Worm (Caenorhabditis elegans) whole organism, mixed stage, embryonic: Measurements from ENCODE around the gene W05H5.1.

ENCODE experiments used
- M03D4.4 ChIP-seq: sonication (generic microtip); optimal IDR thresholded peaks from 2 replicates; lab custom pipeline; 2017; ENCODE audit warnings: mild to moderate bottlenecking, missing genetic modification characterization, missing compliant biosample characterization
- bed-3 ChIP-seq: fragments of 200-800 bp; sonication (Bioruptor generic); optimal IDR thresholded peaks from 3 replicates; lab custom pipeline; 2018; ENCODE audit warnings: mild to moderate bottlenecking, missing genetic modification characterization, moderate library complexity, missing compliant biosample characterization
- ceh-39 ChIP-seq: fragments of 150-350 bp; optimal IDR thresholded peaks from 2 replicates; lab custom pipeline; 2014; ENCODE audit warnings: missing biosample characterization, missing genetic modification characterization
- ceh-83 ChIP-seq: fragments of 200-800 bp; sonication (Bioruptor generic); optimal IDR thresholded peaks from 2 replicates; lab custom pipeline; 2018; ENCODE audit warnings: mild to moderate bottlenecking, missing genetic modification characterization, missing compliant biosample characterization
- ces-1 ChIP-seq: fragments of 150-350 bp; optimal IDR thresholded peaks from 2 replicates; lab custom pipeline; 2014; ENCODE audit warnings: missing biosample characterization, missing genetic modification reagents, missing genetic modification characterization
- drap-1 ChIP-seq: fragments of 200-800 bp; sonication (Bioruptor generic); optimal IDR thresholded peaks from 3 replicates; lab custom pipeline; 2018; ENCODE audit warnings: mild to moderate bottlenecking, missing genetic modification characterization, missing compliant biosample characterization
- elt-1 ChIP-seq: sonication (generic microtip); optimal IDR thresholded peaks from 2 replicates; lab custom pipeline; 2017; ENCODE audit warnings: missing genetic modification characterization, mild to moderate bottlenecking, missing compliant biosample characterization, antibody characterized with exemption, moderate library complexity, borderline replicate concordance; ENCODE audit not compliant: insufficient read depth
- flh-1 ChIP-seq: fragments of 200-800 bp; sonication (Bioruptor generic); optimal IDR thresholded peaks from 2 replicates; lab custom pipeline; 2018; ENCODE audit warnings: mild to moderate bottlenecking, missing genetic modification characterization, moderate library complexity, missing compliant biosample characterization
- lin-32 ChIP-seq: fragments of 200-800 bp; sonication (Bioruptor generic); optimal IDR thresholded peaks from 2 replicates; lab custom pipeline; 2018; ENCODE audit warnings: mild to moderate bottlenecking, missing genetic modification characterization, missing compliant biosample characterization
- lsy-2 ChIP-seq: fragments of 150-350 bp; optimal IDR thresholded peaks from 2 replicates; lab custom pipeline; 2014; ENCODE audit warnings: missing biosample characterization, missing genetic modification characterization
- nhr-2 ChIP-seq: fragments of 150-350 bp; optimal IDR thresholded peaks from 2 replicates; lab custom pipeline; 2014; ENCODE audit warnings: missing biosample characterization, missing genetic modification characterization
- nhr-237 ChIP-seq: fragments of 150-350 bp; optimal IDR thresholded peaks from 2 replicates; lab custom pipeline; 2014; ENCODE audit warnings: missing biosample characterization, missing genetic modification characterization
- nhr-28 ChIP-seq: fragments of 150-350 bp; optimal IDR thresholded peaks from 2 replicates; lab custom pipeline; 2014; ENCODE audit warnings: missing biosample characterization, missing genetic modification characterization
- nhr-76 ChIP-seq: sonication (generic microtip); optimal IDR thresholded peaks from 2 replicates; lab custom pipeline; 2017; ENCODE audit warnings: missing biosample characterization, missing genetic modification characterization
- sem-2 ChIP-seq: fragments of 200-800 bp; sonication (Bioruptor generic); optimal IDR thresholded peaks from 2 replicates; lab custom pipeline; 2018; ENCODE audit warnings: mild to moderate bottlenecking, missing genetic modification characterization, missing compliant biosample characterization
- snpc-4 ChIP-seq: fragments of 150-350 bp; optimal IDR thresholded peaks from 2 replicates; lab custom pipeline; 2014; ENCODE audit warnings: missing biosample characterization, missing genetic modification characterization
- unc-120 ChIP-seq: sonication (generic microtip); optimal IDR thresholded peaks from 2 replicates; lab custom pipeline; 2017; ENCODE audit warnings: missing genetic modification characterization, missing compliant biosample characterization; ENCODE audit not compliant: poor library complexity, severe bottlenecking
- unc-39 ChIP-seq: fragments of 150-350 bp; optimal IDR thresholded peaks from 2 replicates; lab custom pipeline; 2014; ENCODE audit warnings: missing biosample characterization, missing genetic modification characterization
- unc-62 ChIP-seq: fragments of 150-350 bp; optimal IDR thresholded peaks from 2 replicates; lab custom pipeline; 2014; ENCODE audit warnings: missing biosample characterization, missing genetic modification reagents, missing genetic modification characterization

W05H5.1 gene

ce11 chrII:12394138-12394537 is 50.4 kb downstream of the W05H5.1 start:
- TF ChIP-seq M03D4.4 (tag; lab: Kevin White, UChicago) (no peak), ceh-83 (GFP tag; lab: Kevin White, UChicago) (no peak), drap-1 (no peak), ceh-39 (tag; lab: Kevin White, UChicago) (no peak)

- TF ChIP-seq nhr-28 (tag; lab: Kevin White, UChicago) (no peak), bed-3 (GFP tag; lab: Kevin White, UChicago) (no peak), nhr-2 (tag; lab: Kevin White, UChicago) (no peak), unc-120 (tag; lab: Kevin White, UChicago) (no peak), flh-1 (no peak), nhr-76 (tag; lab: Kevin White, UChicago) (no peak), ces-1 (GFP tag; lab: Kevin White, UChicago) (no peak), unc-62 (GFP tag; lab: Kevin White, UChicago) (no peak), sem-2 (no peak), snpc-4 (no peak), lin-32 (GFP tag; lab: Kevin White, UChicago) (no peak), unc-39 (tag; lab: Kevin White, UChicago) (no peak), elt-1 (tag; lab: Kevin White, UChicago) (no peak), lsy-2 (tag; lab: Kevin White, UChicago) (no peak), nhr-237 (no peak)
Measured at ce11 chrII:12393690-12394089, 50.9 kb downstream of the W05H5.1 start, which contains the start of gene Y57A10B.7. Gene Y57A10B.7 (minus strand): TSS chrII:12393790.
